Worm (Caenorhabditis elegans): ENCODE data around the gene clc-1.

Gene clc-1

DNA sequence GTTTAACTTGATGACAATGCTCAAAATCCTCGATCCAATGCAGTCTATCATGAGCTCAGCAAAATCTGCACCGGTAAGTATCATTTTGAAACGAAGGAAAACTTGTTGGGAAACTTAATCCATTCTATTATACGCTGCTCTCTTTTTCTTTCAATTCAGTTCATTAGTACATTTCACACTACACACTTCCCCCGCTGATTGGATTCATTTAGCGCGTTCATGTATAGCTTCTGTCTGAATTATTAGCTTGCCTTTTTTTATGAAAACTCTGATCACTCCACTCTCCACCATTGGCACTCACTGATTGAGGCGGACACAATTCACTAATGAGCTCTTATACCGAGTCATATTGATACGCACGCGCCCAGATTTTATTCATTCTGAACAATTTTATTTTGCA, 9.0 kb upstream of the clc-1 start:
- no peak for TF ChIP-seq aly-2 (tag; optimal IDR thresholded peaks at IDR 0.05)
- TF ChIP-seq skn-1 (tag; optimal IDR thresholded peaks at IDR 0.05) = no peak
- TF ChIP-seq sma-9 (GFP tag; optimal IDR thresholded peaks at IDR 0.05) = no peak
- no peak for TF ChIP-seq sma-9 (tag; optimal IDR thresholded peaks at IDR 0.05)
- TF ChIP-seq nhr-10 (tag; optimal IDR thresholded peaks at IDR 0.05) = no peak
- TF ChIP-seq nhr-237 (tag; optimal IDR thresholded peaks at IDR 0.05) = no peak
- TF ChIP-seq elt-3 (tag; optimal IDR thresholded peaks at IDR 0.05) = no peak
- no peak for TF ChIP-seq nhr-25 (tag; optimal IDR thresholded peaks at IDR 0.05)
- TF ChIP-seq nhr-77 (tag; optimal IDR thresholded peaks at IDR 0.05) = no peak
- no peak for TF ChIP-seq peb-1 (tag; optimal IDR thresholded peaks at IDR 0.05)
- TF ChIP-seq lin-13 (GFP tag; optimal IDR thresholded peaks at IDR 0.05) = no peak
- no peak for TF ChIP-seq lsy-2 (tag; optimal IDR thresholded peaks at IDR 0.05)
- TF ChIP-seq snpc-4 (tag; optimal IDR thresholded peaks at IDR 0.05) = no peak
- no peak for TF ChIP-seq nhr-21 (tag; optimal IDR thresholded peaks at IDR 0.05)
- no peak for TF ChIP-seq sma-3 (GFP tag; optimal IDR thresholded peaks at IDR 0.05)
- TF ChIP-seq egl-27 (tag; optimal IDR thresholded peaks at IDR 0.05) = no peak

- no peak for TF ChIP-seq unc-55 (GFP tag; optimal IDR thresholded peaks at IDR 0.05)
- no peak for TF ChIP-seq egl-27 (tag; optimal IDR thresholded peaks at IDR 0.05)
- no peak for TF ChIP-seq ceh-82 (tag; optimal IDR thresholded peaks at IDR 0.05)
- TF ChIP-seq nhr-25 (tag; optimal IDR thresholded peaks at IDR 0.05) = no peak
- no peak for TF ChIP-seq ztf-1 (GFP tag; conservative IDR thresholded peaks at IDR 0.05)
- TF ChIP-seq sem-4 (tag; optimal IDR thresholded peaks at IDR 0.05) = no peak
- TF ChIP-seq elt-1 (tag; optimal IDR thresholded peaks at IDR 0.05) = no peak
- TF ChIP-seq lin-39 (tag; optimal IDR thresholded peaks at IDR 0.05) = no peak
- no peak for TF ChIP-seq ceh-16 (tag; optimal IDR thresholded peaks at IDR 0.05)
- TF ChIP-seq nhr-129 (tag; optimal IDR thresholded peaks at IDR 0.05) = no peak
- no peak for TF ChIP-seq fos-1 (tag; optimal IDR thresholded peaks at IDR 0.05)
- no peak for TF ChIP-seq F13H6.1 (tag; optimal IDR thresholded peaks at IDR 0.05)
- TF ChIP-seq dmd-4 (tag; optimal IDR thresholded peaks at IDR 0.05) = no peak
- TF ChIP-seq Y55F3AM.14 (GFP tag; optimal IDR thresholded peaks at IDR 0.05) = no peak
Observed at ce11 chrX:11042777-11043176, 4.5 kb upstream of the clc-1 start, which contains the start of gene C09F12.3. Gene C09F12.3, minus strand, starts transcription at chrX:11042877.

DNA sequence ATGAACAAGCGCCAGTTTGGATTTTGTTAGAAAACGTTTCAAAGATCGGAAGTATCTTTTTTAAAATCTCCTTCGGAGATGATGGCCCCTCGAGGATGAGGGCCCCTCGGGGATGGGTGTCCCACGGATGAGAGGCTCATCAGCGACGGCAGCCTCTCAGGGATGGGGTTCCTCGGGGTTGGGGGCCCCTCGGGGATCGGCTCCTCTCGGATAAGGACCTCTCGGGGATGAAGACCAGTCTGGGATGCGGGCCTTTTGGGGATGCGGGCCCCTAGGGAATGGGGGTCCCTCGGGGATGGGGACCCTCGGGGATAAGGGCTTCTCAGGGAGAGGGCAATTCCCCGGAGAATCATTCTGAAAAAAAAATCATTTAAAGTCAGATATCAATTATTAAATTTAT, 3.1 kb downstream of the clc-1 start:
- no peak for TF ChIP-seq crh-2 (tag; optimal IDR thresholded peaks at IDR 0.05)
- no peak for TF ChIP-seq ztf-11 (tag; optimal IDR thresholded peaks at IDR 0.05)
- no peak for TF ChIP-seq peb-1 (tag; optimal IDR thresholded peaks at IDR 0.05)
- TF ChIP-seq elt-3 (tag; optimal IDR thresholded peaks at IDR 0.05) = no peak
- no peak for TF ChIP-seq nhr-23 (tag; optimal IDR thresholded peaks at IDR 0.05)
- no peak for TF ChIP-seq lin-13 (GFP tag; optimal IDR thresholded peaks at IDR 0.05)
- no peak for TF ChIP-seq egl-27 (tag; optimal IDR thresholded peaks at IDR 0.05)
- no peak for TF ChIP-seq ztf-1 (GFP tag; conservative IDR thresholded peaks at IDR 0.05)
- TF ChIP-seq ceh-16 (tag; optimal IDR thresholded peaks at IDR 0.05) = no peak
- TF ChIP-seq sma-9 (GFP tag; optimal IDR thresholded peaks at IDR 0.05) = no peak
- no peak for TF ChIP-seq sma-9 (tag; optimal IDR thresholded peaks at IDR 0.05)
- no peak for TF ChIP-seq blmp-1 (tag; optimal IDR thresholded peaks at IDR 0.05; ENCODE audit: insufficient read depth)
- no peak for TF ChIP-seq snpc-4 (tag; optimal IDR thresholded peaks at IDR 0.05)
- TF ChIP-seq lsy-2 (tag; optimal IDR thresholded peaks at IDR 0.05) = no peak
- no peak for TF ChIP-seq nhr-11 (tag; optimal IDR thresholded peaks at IDR 0.05)
- no peak for TF ChIP-seq unc-39 (tag; optimal IDR thresholded peaks at IDR 0.05)

ce11 chrX:11053615-11054014, 6.4 kb downstream of the clc-1 start, which contains the start of gene C09F12.2:
Gene C09F12.2, plus strand, starts transcription at chrX:11053915.
- TF ChIP-seq R02D3.7 (tag; optimal IDR thresholded peaks at IDR 0.05) = no peak
- no peak for TF ChIP-seq snpc-4 (tag; optimal IDR thresholded peaks at IDR 0.05)
- TF ChIP-seq sma-3 (GFP tag; optimal IDR thresholded peaks at IDR 0.05) = no peak
- TF ChIP-seq Y55F3AM.14 (GFP tag; optimal IDR thresholded peaks at IDR 0.05) = no peak
- TF ChIP-seq zag-1 (tag; optimal IDR thresholded peaks at IDR 0.05) = no peak
- no peak for TF ChIP-seq ztf-11 (tag; optimal IDR thresholded peaks at IDR 0.05)
- TF ChIP-seq nhr-21 (tag; optimal IDR thresholded peaks at IDR 0.05) = no peak
- TF ChIP-seq nhr-11 (tag; optimal IDR thresholded peaks at IDR 0.05) = no peak
- no peak for TF ChIP-seq unc-62 (GFP tag; optimal IDR thresholded peaks at IDR 0.05)
- no peak for TF ChIP-seq elt-3 (tag; optimal IDR thresholded peaks at IDR 0.05)
- no peak for TF ChIP-seq ama-1 (optimal IDR thresholded peaks at IDR 0.05)
- no peak for TF ChIP-seq sem-4 (tag; optimal IDR thresholded peaks at IDR 0.05)
- TF ChIP-seq nhr-12 (tag; optimal IDR thresholded peaks at IDR 0.05) = no peak
- no peak for TF ChIP-seq C34F6.9 (tag; optimal IDR thresholded peaks at IDR 0.05)
